Worm (Caenorhabditis elegans) whole organism, L4/young adult: ENCODE results near the gene T06E6.10.

Experiments used
- dao-5 ChIP-seq: sonication (generic microtip); optimal IDR thresholded peaks from 2 replicates; lab custom pipeline; 2016; ENCODE audit warnings: missing genotype, missing genetic modification characterization, moderate library complexity, missing compliant biosample characterization
- him-1 ChIP-seq: sonication (generic microtip); optimal IDR thresholded peaks from 2 replicates; lab custom pipeline; 2016; ENCODE audit warnings: missing genotype, missing genetic modification reagents, missing genetic modification characterization, missing compliant biosample characterization

- TF ChIP-seq him-1 (tag; lab: Kevin White, UChicago): no peak
- TF ChIP-seq dao-5 (tag; lab: Kevin White, UChicago): no peak
Observed at ce11 chrV:15379817-15380216, 38.1 kb upstream of the T06E6.10 start, which contains the start of gene srh-251.
